Fruit fly (Drosophila melanogaster) Kc167 (cell line): Measurements from ENCODE around the gene Reck.

Experiments used
- h ChIP-seq: fragments of >200 bp; optimal IDR thresholded peaks from 3 replicates; lab custom pipeline; 2018; ENCODE audit warnings: missing external identifiers
- insv ChIP-seq: fragments of >200 bp; optimal IDR thresholded peaks from 3 replicates; lab custom pipeline; 2018; ENCODE audit warnings: missing external identifiers
- psq ChIP-seq: fragments of >200 bp; optimal IDR thresholded peaks from 2 replicates; lab custom pipeline; 2017; ENCODE audit warnings: missing external identifiers
- ttk ChIP-seq: sonication (Bioruptor generic); optimal IDR thresholded peaks from 2 replicates; lab custom pipeline; 2017; ENCODE audit warnings: missing external identifiers

DNA sequence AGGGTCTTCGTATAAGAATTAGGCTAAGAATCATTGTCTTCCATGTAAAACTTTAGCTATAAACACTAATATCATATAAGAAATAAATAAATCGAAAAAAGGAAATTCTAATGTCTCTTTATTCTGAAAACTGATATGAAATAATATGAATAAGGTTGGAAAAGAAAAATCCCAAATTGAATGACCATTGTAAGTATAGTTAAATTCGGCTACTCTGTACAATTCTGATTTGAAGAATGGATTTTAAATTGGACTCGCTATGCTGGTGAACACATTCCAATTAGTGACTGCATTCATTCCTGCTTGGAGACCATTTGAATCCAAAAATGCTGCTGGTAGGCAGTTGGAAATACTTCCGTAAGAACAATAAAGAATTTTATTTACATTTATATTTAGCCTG, 43.6 kb downstream of the Reck start:
- TF ChIP-seq ttk (lab: Kevin White, UChicago), result no peak
- no peak for TF ChIP-seq insv (lab: Kevin White, UChicago)
- TF ChIP-seq psq (lab: Kevin White, UChicago), result no peak
- no peak for TF ChIP-seq h (lab: Kevin White, UChicago)
